Worm (Caenorhabditis elegans): ENCODE measurements around the gene nhr-123.

ce11 chrV:414630-415029 lies 36.6 kb upstream of the nhr-123 start, which contains the start of gene dod-19:
- TF ChIP-seq fos-1 (tag; optimal IDR thresholded peaks at IDR 0.05) (no peak), fkh-2 (tag; optimal IDR thresholded peaks at IDR 0.05) (no peak), elt-3 (tag; optimal IDR thresholded peaks at IDR 0.05) (no peak), nhr-11 (tag; optimal IDR thresholded peaks at IDR 0.05) (no peak)
